Worm (Caenorhabditis elegans): Measurements from ENCODE around the gene srbc-68.

ce11 chrV:3543344-3543743 lies 3.1 kb downstream of the srbc-68 start, which contains the start of gene nhr-222:
- TF ChIP-seq elt-2 (tag; optimal IDR thresholded peaks at IDR 0.05) (no peak), pqm-1 (tag; optimal IDR thresholded peaks at IDR 0.05) (no peak), lin-39 (tag; optimal IDR thresholded peaks at IDR 0.05) (no peak), unc-62 (GFP tag; optimal IDR thresholded peaks at IDR 0.05) (no peak), fkh-10 (GFP tag; optimal IDR thresholded peaks at IDR 0.05) (no peak), ceh-16 (tag; optimal IDR thresholded peaks at IDR 0.05) (no peak), ama-1 (optimal IDR thresholded peaks at IDR 0.05) (no peak), nhr-43 (tag; optimal IDR thresholded peaks at IDR 0.05; ENCODE audit: poor library complexity, severe bottlenecking) (no peak), nhr-237 (tag; optimal IDR thresholded peaks at IDR 0.05) (no peak), mml-1 (tag; optimal IDR thresholded peaks at IDR 0.05) (no peak), skn-1 (tag; optimal IDR thresholded peaks at IDR 0.05) (no peak), tbx-2 (tag; optimal IDR thresholded peaks at IDR 0.05) (no peak)

Data from whole organism, L3 larva.